Fruit fly (Drosophila melanogaster) whole organism, prepupa: ENCODE measurements around the gene defl.

Experiments
- Blimp-1 ChIP-seq: fragments of 200-800 bp; sonication (Bioruptor generic); optimal IDR thresholded peaks from 3 replicates; lab custom pipeline; 2017; ENCODE audit warnings: missing biosample characterization, missing genetic modification characterization, mild to moderate bottlenecking, moderate library complexity, missing genetic modification reagents
- CG10669 ChIP-seq: fragments of 200-800 bp; sonication (Bioruptor generic); optimal IDR thresholded peaks from 3 replicates; lab custom pipeline; 2018; ENCODE audit warnings: missing biosample characterization, mild to moderate bottlenecking, missing genetic modification characterization, moderate library complexity
- CG11294 ChIP-seq: fragments of 200-800 bp; sonication (Bioruptor generic); IDR thresholded peaks from 2 replicates; pipeline ENCODE4 v1.3.6; 2022; ENCODE audit warnings: missing biosample characterization, missing genetic modification characterization
- CG11762 ChIP-seq: fragments of 200-800 bp; sonication (Bioruptor generic); optimal IDR thresholded peaks from 3 replicates; lab custom pipeline; 2016; ENCODE audit warnings: missing biosample characterization, missing genetic modification characterization; ENCODE audit not compliant: insufficient read depth
- CG15336 ChIP-seq: fragments of 200-800 bp; sonication (Bioruptor generic); IDR thresholded peaks from 2 replicates; pipeline ENCODE4 v1.3.6; 2022; ENCODE audit warnings: missing biosample characterization, missing genetic modification characterization
- CG1621 ChIP-seq: fragments of 200-800 bp; sonication (Bioruptor generic); optimal IDR thresholded peaks from 3 replicates; lab custom pipeline; 2018; ENCODE audit warnings: missing biosample characterization, mild to moderate bottlenecking, missing genetic modification characterization
- CG16779 ChIP-seq: fragments of 200-800 bp; sonication (Bioruptor generic); optimal IDR thresholded peaks from 3 replicates; lab custom pipeline; 2017; ENCODE audit warnings: missing biosample characterization, mild to moderate bottlenecking, missing genetic modification characterization
- CG32006 ChIP-seq: fragments of 200-800 bp; sonication (Bioruptor generic); optimal IDR thresholded peaks from 3 replicates; lab custom pipeline; 2017; ENCODE audit warnings: missing biosample characterization, mild to moderate bottlenecking, missing genetic modification characterization
- CG34406 ChIP-seq: fragments of 200-800 bp; sonication (Bioruptor generic); optimal IDR thresholded peaks from 3 replicates; lab custom pipeline; 2016; ENCODE audit warnings: missing biosample characterization, missing genetic modification characterization
- CG3919 ChIP-seq: fragments of 200-800 bp; sonication (Bioruptor generic); optimal IDR thresholded peaks from 3 replicates; lab custom pipeline; 2016; ENCODE audit warnings: missing biosample characterization, missing genetic modification characterization
- CG6276 ChIP-seq: fragments of 200-800 bp; sonication (Bioruptor generic); optimal IDR thresholded peaks from 2 replicates; lab custom pipeline; 2017; ENCODE audit warnings: missing biosample characterization, mild to moderate bottlenecking, missing genetic modification characterization
- CG6792 ChIP-seq: fragments of 200-800 bp; sonication (Bioruptor generic); optimal IDR thresholded peaks from 3 replicates; lab custom pipeline; 2016; ENCODE audit warnings: missing biosample characterization, missing genetic modification characterization
- CG6808 ChIP-seq: fragments of 200-800 bp; sonication (Bioruptor generic); optimal IDR thresholded peaks from 3 replicates; lab custom pipeline; 2017; ENCODE audit warnings: missing biosample characterization, missing genetic modification characterization, mild to moderate bottlenecking, moderate library complexity, missing genetic modification reagents
- CG7368 ChIP-seq: fragments of 200-800 bp; sonication (Bioruptor generic); optimal IDR thresholded peaks from 3 replicates; lab custom pipeline; 2016; ENCODE audit warnings: missing biosample characterization, missing genetic modification characterization
- CG8119 ChIP-seq: fragments of 200-800 bp; sonication (Bioruptor generic); IDR thresholded peaks from 3 replicates; pipeline ENCODE4 v1.3.6; 2022; ENCODE audit warnings: missing biosample characterization, missing genetic modification characterization
- CG8632 ChIP-seq: fragments of 200-800 bp; sonication (Bioruptor generic); optimal IDR thresholded peaks from 3 replicates; lab custom pipeline; 2016; ENCODE audit warnings: missing biosample characterization, missing genetic modification characterization
- CG9139 ChIP-seq: fragments of 200-800 bp; sonication (Bioruptor generic); optimal IDR thresholded peaks from 3 replicates; lab custom pipeline; 2017; ENCODE audit warnings: missing biosample characterization, mild to moderate bottlenecking, missing genetic modification characterization
- Eip75B ChIP-seq: fragments of 200-800 bp; sonication (Bioruptor generic); optimal IDR thresholded peaks from 3 replicates; lab custom pipeline; 2016; ENCODE audit warnings: missing biosample characterization, missing genetic modification characterization
- Eip78C ChIP-seq: fragments of 200-800 bp; sonication (Bioruptor generic); peaks from one replicate; lab custom pipeline; 2016; ENCODE audit warnings: missing biosample characterization, missing genetic modification characterization
- Ets96B ChIP-seq: fragments of 200-800 bp; optimal IDR thresholded peaks from 2 replicates; lab custom pipeline; 2019; ENCODE audit warnings: missing biosample characterization, mild to moderate bottlenecking, missing genetic modification characterization, moderate library complexity
- Gug ChIP-seq: fragments of 200-800 bp; sonication (Bioruptor generic); IDR thresholded peaks from 2 replicates; pipeline ENCODE4 v1.3.6; 2022; ENCODE audit warnings: missing biosample characterization, missing genetic modification characterization
- Hr38 ChIP-seq: sonication (Bioruptor generic); optimal IDR thresholded peaks from 2 replicates; lab custom pipeline; 2016; ENCODE audit warnings: missing biosample characterization, missing genetic modification characterization
- Hr4 ChIP-seq: fragments of 200-800 bp; sonication (Bioruptor generic); optimal IDR thresholded peaks from 3 replicates; lab custom pipeline; 2016; ENCODE audit warnings: missing biosample characterization, missing genetic modification characterization
- Smox ChIP-seq: fragments of 200-800 bp; sonication (Bioruptor generic); optimal IDR thresholded peaks from 3 replicates; lab custom pipeline; 2016; ENCODE audit warnings: missing biosample characterization, missing genetic modification characterization
- Sox102F ChIP-seq: fragments of 200-800 bp; sonication (Bioruptor generic); optimal IDR thresholded peaks from 2 replicates; lab custom pipeline; 2016; ENCODE audit warnings: missing biosample characterization, mild to moderate bottlenecking, missing genetic modification characterization
- Sox14 ChIP-seq: fragments of 200-800 bp; sonication (Bioruptor generic); optimal IDR thresholded peaks from 3 replicates; lab custom pipeline; 2016; ENCODE audit warnings: missing biosample characterization, missing genetic modification characterization
- achi ChIP-seq: fragments of 200-800 bp; sonication (Bioruptor generic); optimal IDR thresholded peaks from 3 replicates; lab custom pipeline; 2016; ENCODE audit warnings: missing biosample characterization, missing genetic modification characterization
- acj6 ChIP-seq: fragments of 200-800 bp; sonication (Bioruptor generic); optimal IDR thresholded peaks from 3 replicates; lab custom pipeline; 2016; ENCODE audit warnings: missing biosample characterization, missing genetic modification characterization
- cyc ChIP-seq: fragments of 200-800 bp; sonication (Bioruptor generic); optimal IDR thresholded peaks from 3 replicates; lab custom pipeline; 2016; ENCODE audit warnings: missing biosample characterization, missing genetic modification characterization
- dsx ChIP-seq: fragments of 200-800 bp; optimal IDR thresholded peaks from 3 replicates; lab custom pipeline; 2019; ENCODE audit warnings: missing biosample characterization, mild to moderate bottlenecking, missing genetic modification characterization, moderate library complexity; ENCODE audit not compliant: poor library complexity, severe bottlenecking
- eg ChIP-seq: fragments of 200-800 bp; sonication (Bioruptor generic); IDR thresholded peaks from 3 replicates; pipeline ENCODE4 v1.3.6; 2022; ENCODE audit warnings: missing biosample characterization, missing genetic modification characterization
- esn ChIP-seq: fragments of 200-800 bp; sonication (Bioruptor generic); optimal IDR thresholded peaks from 2 replicates; lab custom pipeline; 2016; ENCODE audit warnings: missing biosample characterization, mild to moderate bottlenecking, missing genetic modification characterization, moderate library complexity
- fd59A ChIP-seq: fragments of 200-800 bp; sonication (Bioruptor generic); optimal IDR thresholded peaks from 2 replicates; lab custom pipeline; 2017; ENCODE audit warnings: missing biosample characterization, mild to moderate bottlenecking, missing genetic modification characterization, missing genetic modification reagents
- fd85E ChIP-seq: fragments of 200-800 bp; sonication (Bioruptor generic); optimal IDR thresholded peaks from 3 replicates; lab custom pipeline; 2016; ENCODE audit warnings: missing biosample characterization, missing genetic modification characterization
- fkh ChIP-seq: fragments of 200-800 bp; sonication (Bioruptor generic); optimal IDR thresholded peaks from 3 replicates; lab custom pipeline; 2017; ENCODE audit warnings: missing biosample characterization, mild to moderate bottlenecking, missing genetic modification characterization, moderate library complexity
- lz ChIP-seq: fragments of 200-800 bp; sonication (Bioruptor generic); optimal IDR thresholded peaks from 3 replicates; lab custom pipeline; 2016; ENCODE audit warnings: missing biosample characterization, missing genetic modification characterization
- net ChIP-seq: fragments of 200-800 bp; sonication (Bioruptor generic); optimal IDR thresholded peaks from 3 replicates; lab custom pipeline; 2016; ENCODE audit warnings: missing biosample characterization, missing genetic modification characterization
- pdm3 ChIP-seq: fragments of 200-800 bp; sonication (Bioruptor generic); optimal IDR thresholded peaks from 3 replicates; lab custom pipeline; 2016; ENCODE audit warnings: missing biosample characterization, missing genetic modification characterization
- salr ChIP-seq, 2 experiments: fragments of 200-800 bp; sonication (Bioruptor generic); optimal IDR thresholded peaks; 3 replicates each; lab custom pipeline; 2016 to 2018; ENCODE audit warnings: missing biosample characterization in 2 of 2, missing genetic modification characterization in 2 of 2, mild to moderate bottlenecking in 1 of 2
- ss ChIP-seq, 2 experiments: fragments of 200-800 bp; sonication (Bioruptor generic); optimal IDR thresholded peaks; 2 replicates in 1 of 2; 3 replicates in 1 of 2; lab custom pipeline; 2017 to 2018; ENCODE audit warnings: mild to moderate bottlenecking in 2 of 2, missing biosample characterization in 2 of 2, missing genetic modification characterization in 2 of 2, moderate library complexity in 1 of 2
- svp ChIP-seq: fragments of 200-800 bp; sonication (Bioruptor generic); peaks from one replicate; lab custom pipeline; 2016; ENCODE audit warnings: missing biosample characterization, missing genetic modification characterization
- topi ChIP-seq: fragments of 200-800 bp; sonication (Bioruptor generic); optimal IDR thresholded peaks from 3 replicates; lab custom pipeline; 2016; ENCODE audit warnings: missing biosample characterization, missing genetic modification characterization
- vri ChIP-seq: fragments of 200-800 bp; sonication (Bioruptor generic); optimal IDR thresholded peaks from 3 replicates; lab custom pipeline; 2016; ENCODE audit warnings: missing biosample characterization, mild to moderate bottlenecking, missing genetic modification characterization

Gene defl

dm6 chr3L:9745393-9745792 lies 22.2 kb downstream of the defl start (continued):
- TF ChIP-seq pdm3 (GFP tag; lab: Kevin White, UChicago) (peak; percentile 25), fd85E (GFP tag; lab: Kevin White, UChicago) (no peak), CG34406 (GFP tag; lab: Kevin White, UChicago) (no peak), lz (GFP tag; lab: Kevin White, UChicago) (no peak), fkh (GFP tag; lab: Kevin White, UChicago) (no peak), CG8119 (peak; percentile 90), achi (GFP tag; lab: Kevin White, UChicago) (peak; percentile 59), Eip75B (GFP tag; lab: Kevin White, UChicago) (no peak), Hr38 (no peak), CG16779 (tag; lab: Kevin White, UChicago) (peak; percentile 27), Smox (GFP tag; lab: Kevin White, UChicago) (no peak), Ets96B (tag; lab: Kevin White, UChicago) (peak; percentile 32), dsx (GFP tag; lab: Kevin White, UChicago) (peak; percentile 20), CG6792 (GFP tag; lab: Kevin White, UChicago) (no peak)

- no peak for TF ChIP-seq lz (GFP tag; lab: Kevin White, UChicago)
- no peak for TF ChIP-seq CG32006 (GFP tag; lab: Kevin White, UChicago)
- TF ChIP-seq CG11294 (GFP tag; lab: Robert Waterston, UW) = no peak
- no peak for TF ChIP-seq salr (GFP tag; optimal IDR thresholded peaks at IDR 0.05; lab: Kevin White, UChicago)
- no peak for TF ChIP-seq Hr4 (GFP tag; lab: Kevin White, UChicago)
- TF ChIP-seq net (GFP tag; lab: Kevin White, UChicago) = no peak
- no peak for TF ChIP-seq acj6 (GFP tag; lab: Kevin White, UChicago)
- no peak for TF ChIP-seq esn (GFP tag; lab: Kevin White, UChicago)
- TF ChIP-seq CG15336 (GFP tag; lab: Robert Waterston, UW) = no peak
These were observed 28.4 kb downstream of the defl start for dm6 chr3L:9751625-9752024.

dm6 chr3L:9760151-9760749 lies 37.0 kb downstream of the defl start, which contains the start of gene CG42268:
Gene CG42268, minus strand, starts transcription at chr3L:9760395.
- TF ChIP-seq Eip78C (GFP tag; lab: Kevin White, UChicago) = peak; percentile 17
- TF ChIP-seq fkh (GFP tag; lab: Kevin White, UChicago) = peak; percentile 59
- no peak for TF ChIP-seq Blimp-1 (GFP tag; lab: Kevin White, UChicago)

dm6 chr3L:9762036-9762597 lies 38.9 kb downstream of the defl start:
- TF ChIP-seq eg (GFP tag; lab: Robert Waterston, UW) (no peak), Gug (GFP tag; lab: Robert Waterston, UW) (no peak), achi (GFP tag; lab: Kevin White, UChicago) (peak; percentile 9), CG8632 (no peak), CG10669 (no peak), dsx (GFP tag; lab: Kevin White, UChicago) (no peak), topi (GFP tag; lab: Kevin White, UChicago) (no peak), CG32006 (GFP tag; lab: Kevin White, UChicago) (no peak), CG9139 (no peak), CG11762 (GFP tag; lab: Kevin White, UChicago) (no peak), cyc (GFP tag; lab: Kevin White, UChicago) (no peak), svp (peak; percentile 24), CG3919 (GFP tag; lab: Kevin White, UChicago) (peak; percentile 48), CG6276 (peak; percentile 75), ss (GFP tag; optimal IDR thresholded peaks at IDR 0.05; lab: Kevin White, UChicago) (peak; percentile 4 to 35), CG34406 (GFP tag; lab: Kevin White, UChicago) (no peak), CG8119 (peak; percentile 42; the same call in 1 of the 3 replicates), fd59A (GFP tag; lab: Kevin White, UChicago) (no peak), Eip78C (GFP tag; lab: Kevin White, UChicago) (peak; percentile 87), net (GFP tag; lab: Kevin White, UChicago) (peak; percentile 44), Sox102F (peak; percentile 2), CG6808 (no peak), CG1621 (tag; lab: Kevin White, UChicago) (no peak), CG7368 (GFP tag; lab: Kevin White, UChicago) (no peak), vri (GFP tag; lab: Kevin White, UChicago) (peak; percentile 25), CG16779 (tag; lab: Kevin White, UChicago) (no peak), Sox14 (GFP tag; lab: Kevin White, UChicago) (peak; percentile 14), acj6 (GFP tag; lab: Kevin White, UChicago) (no peak), Hr4 (GFP tag; lab: Kevin White, UChicago) (no peak)
